Fruit fly (Drosophila melanogaster) whole organism, prepupa: Measurements from ENCODE around the gene chic.

Source experiments
- Blimp-1 ChIP-seq: fragments of 200-800 bp; sonication (Bioruptor generic); optimal IDR thresholded peaks from 3 replicates; lab custom pipeline; 2017; ENCODE audit warnings: missing biosample characterization, missing genetic modification characterization, mild to moderate bottlenecking, moderate library complexity, missing genetic modification reagents
- CG10631 ChIP-seq: fragments of 200-800 bp; sonication (Bioruptor generic); optimal IDR thresholded peaks from 2 replicates; lab custom pipeline; 2016; ENCODE audit warnings: missing biosample characterization, missing genetic modification characterization
- CG10669 ChIP-seq: fragments of 200-800 bp; sonication (Bioruptor generic); optimal IDR thresholded peaks from 3 replicates; lab custom pipeline; 2018; ENCODE audit warnings: missing biosample characterization, mild to moderate bottlenecking, missing genetic modification characterization, moderate library complexity
- CG11294 ChIP-seq: fragments of 200-800 bp; sonication (Bioruptor generic); IDR thresholded peaks from 2 replicates; pipeline ENCODE4 v1.3.6; 2022; ENCODE audit warnings: missing biosample characterization, missing genetic modification characterization
- CG11762 ChIP-seq: fragments of 200-800 bp; sonication (Bioruptor generic); optimal IDR thresholded peaks from 3 replicates; lab custom pipeline; 2016; ENCODE audit warnings: missing biosample characterization, missing genetic modification characterization; ENCODE audit not compliant: insufficient read depth
- CG11902 ChIP-seq: fragments of 200-800 bp; sonication (Bioruptor generic); optimal IDR thresholded peaks from 3 replicates; lab custom pipeline; 2016; ENCODE audit warnings: missing biosample characterization, missing genetic modification characterization
- CG15336 ChIP-seq: fragments of 200-800 bp; sonication (Bioruptor generic); IDR thresholded peaks from 2 replicates; pipeline ENCODE4 v1.3.6; 2022; ENCODE audit warnings: missing biosample characterization, missing genetic modification characterization
- CG31627 ChIP-seq: fragments of 200-800 bp; sonication (Bioruptor generic); optimal IDR thresholded peaks from 3 replicates; lab custom pipeline; 2016; ENCODE audit warnings: missing biosample characterization, missing genetic modification characterization
- CG32006 ChIP-seq: fragments of 200-800 bp; sonication (Bioruptor generic); optimal IDR thresholded peaks from 3 replicates; lab custom pipeline; 2017; ENCODE audit warnings: missing biosample characterization, mild to moderate bottlenecking, missing genetic modification characterization
- CG3919 ChIP-seq: fragments of 200-800 bp; sonication (Bioruptor generic); optimal IDR thresholded peaks from 3 replicates; lab custom pipeline; 2016; ENCODE audit warnings: missing biosample characterization, missing genetic modification characterization
- CG4318 ChIP-seq: fragments of 200-800 bp; sonication (Bioruptor generic); optimal IDR thresholded peaks from 3 replicates; lab custom pipeline; 2017; ENCODE audit warnings: missing biosample characterization, mild to moderate bottlenecking, missing genetic modification characterization
- CG6163 ChIP-seq: fragments of 200-800 bp; sonication (Bioruptor generic); IDR thresholded peaks from 3 replicates; pipeline ENCODE4 v1.3.6; 2022; ENCODE audit warnings: missing biosample characterization, missing genetic modification characterization
- CG6276 ChIP-seq: fragments of 200-800 bp; sonication (Bioruptor generic); optimal IDR thresholded peaks from 2 replicates; lab custom pipeline; 2017; ENCODE audit warnings: missing biosample characterization, mild to moderate bottlenecking, missing genetic modification characterization
- CG6792 ChIP-seq: fragments of 200-800 bp; sonication (Bioruptor generic); optimal IDR thresholded peaks from 3 replicates; lab custom pipeline; 2016; ENCODE audit warnings: missing biosample characterization, missing genetic modification characterization
- CG7368 ChIP-seq: fragments of 200-800 bp; sonication (Bioruptor generic); optimal IDR thresholded peaks from 3 replicates; lab custom pipeline; 2016; ENCODE audit warnings: missing biosample characterization, missing genetic modification characterization
- CG8119 ChIP-seq: fragments of 200-800 bp; sonication (Bioruptor generic); IDR thresholded peaks from 3 replicates; pipeline ENCODE4 v1.3.6; 2022; ENCODE audit warnings: missing biosample characterization, missing genetic modification characterization
- CG8319 ChIP-seq: fragments of 200-800 bp; sonication (Bioruptor generic); optimal IDR thresholded peaks from 3 replicates; lab custom pipeline; 2016; ENCODE audit warnings: missing biosample characterization, missing genetic modification characterization
- CG8632 ChIP-seq: fragments of 200-800 bp; sonication (Bioruptor generic); optimal IDR thresholded peaks from 3 replicates; lab custom pipeline; 2016; ENCODE audit warnings: missing biosample characterization, missing genetic modification characterization
- Eip75B ChIP-seq: fragments of 200-800 bp; sonication (Bioruptor generic); optimal IDR thresholded peaks from 3 replicates; lab custom pipeline; 2016; ENCODE audit warnings: missing biosample characterization, missing genetic modification characterization
- Eip78C ChIP-seq: fragments of 200-800 bp; sonication (Bioruptor generic); peaks from one replicate; lab custom pipeline; 2016; ENCODE audit warnings: missing biosample characterization, missing genetic modification characterization
- Ets21C ChIP-seq: fragments of 200-800 bp; sonication (Bioruptor generic); optimal IDR thresholded peaks from 3 replicates; lab custom pipeline; 2016; ENCODE audit warnings: missing biosample characterization, missing genetic modification characterization
- Ets96B ChIP-seq: fragments of 200-800 bp; optimal IDR thresholded peaks from 2 replicates; lab custom pipeline; 2019; ENCODE audit warnings: missing biosample characterization, mild to moderate bottlenecking, missing genetic modification characterization, moderate library complexity
- Gug ChIP-seq: fragments of 200-800 bp; sonication (Bioruptor generic); IDR thresholded peaks from 2 replicates; pipeline ENCODE4 v1.3.6; 2022; ENCODE audit warnings: missing biosample characterization, missing genetic modification characterization
- Hr38 ChIP-seq: sonication (Bioruptor generic); optimal IDR thresholded peaks from 2 replicates; lab custom pipeline; 2016; ENCODE audit warnings: missing biosample characterization, missing genetic modification characterization
- Hr39 ChIP-seq: fragments of 200-800 bp; sonication (Bioruptor generic); optimal IDR thresholded peaks from 2 replicates; lab custom pipeline; 2016; ENCODE audit warnings: missing biosample characterization, missing genetic modification characterization
- Lpt ChIP-seq: fragments of 200-800 bp; sonication (Bioruptor generic); optimal IDR thresholded peaks from 3 replicates; lab custom pipeline; 2016; ENCODE audit warnings: missing biosample characterization, missing genetic modification characterization
- Smox ChIP-seq: fragments of 200-800 bp; sonication (Bioruptor generic); optimal IDR thresholded peaks from 3 replicates; lab custom pipeline; 2016; ENCODE audit warnings: missing biosample characterization, missing genetic modification characterization
- Sox102F ChIP-seq: fragments of 200-800 bp; sonication (Bioruptor generic); optimal IDR thresholded peaks from 2 replicates; lab custom pipeline; 2016; ENCODE audit warnings: missing biosample characterization, mild to moderate bottlenecking, missing genetic modification characterization
- Sox15 ChIP-seq: fragments of 200-800 bp; sonication (Bioruptor generic); optimal IDR thresholded peaks from 3 replicates; lab custom pipeline; 2016; ENCODE audit warnings: missing biosample characterization, missing genetic modification characterization
- achi ChIP-seq: fragments of 200-800 bp; sonication (Bioruptor generic); optimal IDR thresholded peaks from 3 replicates; lab custom pipeline; 2016; ENCODE audit warnings: missing biosample characterization, missing genetic modification characterization
- acj6 ChIP-seq: fragments of 200-800 bp; sonication (Bioruptor generic); optimal IDR thresholded peaks from 3 replicates; lab custom pipeline; 2016; ENCODE audit warnings: missing biosample characterization, missing genetic modification characterization
- cyc ChIP-seq: fragments of 200-800 bp; sonication (Bioruptor generic); optimal IDR thresholded peaks from 3 replicates; lab custom pipeline; 2016; ENCODE audit warnings: missing biosample characterization, missing genetic modification characterization
- eg ChIP-seq: fragments of 200-800 bp; sonication (Bioruptor generic); IDR thresholded peaks from 3 replicates; pipeline ENCODE4 v1.3.6; 2022; ENCODE audit warnings: missing biosample characterization, missing genetic modification characterization
- esn ChIP-seq: fragments of 200-800 bp; sonication (Bioruptor generic); optimal IDR thresholded peaks from 2 replicates; lab custom pipeline; 2016; ENCODE audit warnings: missing biosample characterization, mild to moderate bottlenecking, missing genetic modification characterization, moderate library complexity
- fd85E ChIP-seq: fragments of 200-800 bp; sonication (Bioruptor generic); optimal IDR thresholded peaks from 3 replicates; lab custom pipeline; 2016; ENCODE audit warnings: missing biosample characterization, missing genetic modification characterization
- fkh ChIP-seq: fragments of 200-800 bp; sonication (Bioruptor generic); optimal IDR thresholded peaks from 3 replicates; lab custom pipeline; 2017; ENCODE audit warnings: missing biosample characterization, mild to moderate bottlenecking, missing genetic modification characterization, moderate library complexity
- lz ChIP-seq: fragments of 200-800 bp; sonication (Bioruptor generic); optimal IDR thresholded peaks from 3 replicates; lab custom pipeline; 2016; ENCODE audit warnings: missing biosample characterization, missing genetic modification characterization
- net ChIP-seq: fragments of 200-800 bp; sonication (Bioruptor generic); optimal IDR thresholded peaks from 3 replicates; lab custom pipeline; 2016; ENCODE audit warnings: missing biosample characterization, missing genetic modification characterization
- pdm3 ChIP-seq: fragments of 200-800 bp; sonication (Bioruptor generic); optimal IDR thresholded peaks from 3 replicates; lab custom pipeline; 2016; ENCODE audit warnings: missing biosample characterization, missing genetic modification characterization
- salr ChIP-seq, 2 experiments: fragments of 200-800 bp; sonication (Bioruptor generic); optimal IDR thresholded peaks; 3 replicates each; lab custom pipeline; 2016 to 2018; ENCODE audit warnings: missing biosample characterization in 2 of 2, missing genetic modification characterization in 2 of 2, mild to moderate bottlenecking in 1 of 2
- spab ChIP-seq: fragments of 200-800 bp; sonication (Bioruptor generic); optimal IDR thresholded peaks from 2 replicates; lab custom pipeline; 2017; ENCODE audit warnings: missing biosample characterization, mild to moderate bottlenecking, missing genetic modification characterization, missing genetic modification reagents
- ss ChIP-seq, 2 experiments: fragments of 200-800 bp; sonication (Bioruptor generic); optimal IDR thresholded peaks; 2 replicates in 1 of 2; 3 replicates in 1 of 2; lab custom pipeline; 2017 to 2018; ENCODE audit warnings: mild to moderate bottlenecking in 2 of 2, missing biosample characterization in 2 of 2, missing genetic modification characterization in 2 of 2, moderate library complexity in 1 of 2
- svp ChIP-seq: fragments of 200-800 bp; sonication (Bioruptor generic); peaks from one replicate; lab custom pipeline; 2016; ENCODE audit warnings: missing biosample characterization, missing genetic modification characterization
- topi ChIP-seq: fragments of 200-800 bp; sonication (Bioruptor generic); optimal IDR thresholded peaks from 3 replicates; lab custom pipeline; 2016; ENCODE audit warnings: missing biosample characterization, missing genetic modification characterization
- vri ChIP-seq: fragments of 200-800 bp; sonication (Bioruptor generic); optimal IDR thresholded peaks from 3 replicates; lab custom pipeline; 2016; ENCODE audit warnings: missing biosample characterization, mild to moderate bottlenecking, missing genetic modification characterization

chic gene

DNA sequence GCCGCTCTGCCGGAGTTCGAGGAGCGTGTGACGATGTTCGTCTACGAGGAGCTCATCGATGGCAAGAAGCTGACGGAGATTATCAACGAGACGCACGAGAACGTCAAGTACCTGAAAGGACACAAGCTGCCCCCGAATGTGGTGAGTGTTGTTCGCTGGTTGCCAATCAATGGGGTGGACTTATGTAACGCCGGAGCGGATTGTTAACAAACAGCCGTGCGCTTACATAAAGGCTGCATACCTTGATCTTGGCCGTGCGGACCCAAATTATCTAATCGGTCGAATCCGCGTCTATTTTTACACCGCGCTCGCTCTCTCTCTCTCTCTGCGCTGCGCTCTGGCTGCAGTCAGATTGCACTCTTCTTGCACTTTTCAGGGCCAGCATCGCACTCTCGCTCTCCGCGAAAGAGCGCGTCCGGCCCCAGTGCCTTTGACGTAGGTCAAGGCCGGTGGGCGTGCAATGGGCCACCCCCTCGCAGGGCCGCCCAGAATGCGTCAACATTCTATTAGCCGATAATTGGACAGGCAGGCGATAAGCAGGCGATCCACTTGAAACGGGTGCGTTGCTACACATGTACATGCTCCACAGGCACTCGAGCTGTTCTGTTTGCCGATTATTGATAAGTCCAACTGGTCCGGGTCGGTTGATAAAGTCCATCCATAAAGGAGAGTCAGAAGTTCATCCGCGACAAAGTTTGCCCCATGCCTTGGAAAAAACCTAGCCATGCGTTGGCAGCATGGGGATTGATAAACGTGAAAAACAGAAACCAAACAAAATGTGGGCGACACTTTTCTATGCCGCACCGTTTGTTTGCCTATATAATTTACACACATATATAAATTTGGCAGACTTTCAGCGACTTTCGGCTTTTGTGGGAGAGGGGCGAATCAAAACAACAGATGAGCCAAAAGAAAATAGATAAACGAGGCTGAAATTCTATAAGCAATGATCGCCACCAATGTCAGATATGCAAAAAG is 36.2 kb downstream of the chic start (continued):
- TF ChIP-seq fd85E (GFP tag; lab: Kevin White, UChicago) = no peak
- TF ChIP-seq svp (GFP tag; lab: Kevin White, UChicago) = peak; percentile 99
- TF ChIP-seq CG31627 (GFP tag; lab: Kevin White, UChicago) = no peak
- TF ChIP-seq CG10669 = no peak
- no peak for TF ChIP-seq achi (GFP tag; lab: Kevin White, UChicago)
- peak; percentile 74 for TF ChIP-seq fkh
- no peak for TF ChIP-seq pdm3
- no peak for TF ChIP-seq Blimp-1 (GFP tag; lab: Kevin White, UChicago)
- no peak for TF ChIP-seq CG10631
- TF ChIP-seq CG6276 (GFP tag; lab: Kevin White, UChicago) = no peak
- TF ChIP-seq, all 60 proteins: peak for 12

DNA sequence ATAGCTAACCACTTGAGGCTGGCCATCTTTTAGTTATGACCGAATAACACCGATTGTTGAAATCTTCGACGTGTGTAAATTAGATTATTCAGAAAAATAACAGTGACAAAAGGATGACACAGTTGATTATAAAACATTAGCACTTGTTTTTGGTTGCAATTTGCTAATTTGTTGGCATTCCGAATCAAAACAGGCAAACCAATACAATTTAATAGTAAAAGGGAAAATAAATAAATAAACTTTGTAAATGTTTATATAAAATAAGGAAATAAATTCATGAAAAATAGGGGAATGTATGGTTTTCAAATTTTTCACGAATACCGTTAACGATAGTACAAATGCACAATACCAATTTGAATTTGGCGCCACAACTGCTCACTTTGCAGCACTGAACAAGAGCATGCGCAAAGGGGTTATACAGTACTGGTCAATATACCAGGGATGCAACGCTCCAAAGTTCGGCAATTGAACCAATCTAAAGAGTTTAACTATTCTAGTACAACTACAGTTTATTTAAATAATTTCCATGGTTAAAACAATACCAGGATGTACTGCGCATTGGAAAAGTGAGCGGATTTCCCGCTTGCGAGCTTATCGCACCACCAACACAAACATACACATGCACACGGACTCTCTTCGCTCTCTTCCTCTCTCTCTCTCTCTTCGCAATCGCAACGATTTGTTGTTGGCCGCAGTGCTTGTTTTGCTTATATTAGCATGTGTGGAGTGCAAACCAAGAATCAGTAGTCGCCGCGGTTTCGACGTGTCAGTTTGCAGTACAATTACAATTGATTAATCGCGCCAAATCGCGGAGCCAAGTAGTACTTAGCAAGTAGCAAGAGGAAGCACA is 37.4 kb downstream of the chic start, which contains the start of the genes Sfp26Ad and Gpdh1:
Gene Sfp26Ad (minus strand): TSS at position 76 of the 850 bp plus-strand sequence.
Gene Gpdh1 (plus strand): TSS at position 415 of the 850 bp plus-strand sequence.
- TF ChIP-seq CG11294 (GFP tag; lab: Robert Waterston, UW) = no peak
- TF ChIP-seq Ets96B = peak; percentile 52
- TF ChIP-seq CG11762 (GFP tag; lab: Kevin White, UChicago) = peak; percentile 36
- TF ChIP-seq Sox15 = peak; percentile 19
- TF ChIP-seq Eip78C (GFP tag; lab: Kevin White, UChicago) = peak; percentile 86
- TF ChIP-seq Hr38 (GFP tag; lab: Kevin White, UChicago) = no peak
- TF ChIP-seq eg = peak; percentile 39; the same call in 2 of the 3 replicates
- peak; percentile 66 for TF ChIP-seq achi (GFP tag; lab: Kevin White, UChicago)
- TF ChIP-seq CG31627 (GFP tag; lab: Kevin White, UChicago) = peak; percentile 75
- TF ChIP-seq CG10669 = peak; percentile 52
- TF ChIP-seq CG6163 (GFP tag; lab: Robert Waterston, UW) = peak; percentile 67
- peak; percentile 71 for TF ChIP-seq CG8119
- peak; percentile 62 for TF ChIP-seq net (GFP tag; lab: Kevin White, UChicago)
- peak; percentile 75 for TF ChIP-seq Hr39 (GFP tag; lab: Kevin White, UChicago)
- TF ChIP-seq CG32006 (GFP tag; lab: Kevin White, UChicago) = peak; percentile 58
- TF ChIP-seq vri = peak; percentile 90
- TF ChIP-seq CG15336 (GFP tag; lab: Robert Waterston, UW) = peak; percentile 62
- TF ChIP-seq svp (GFP tag; lab: Kevin White, UChicago) = peak; percentile 82
- TF ChIP-seq CG3919 (GFP tag; lab: Kevin White, UChicago) = peak; percentile 83
- TF ChIP-seq Ets21C (GFP tag; lab: Kevin White, UChicago) = peak; percentile 71
- peak; percentile 74 for TF ChIP-seq topi
- peak; percentile 64 for TF ChIP-seq CG8632 (GFP tag; lab: Kevin White, UChicago)
- no peak for TF ChIP-seq Gug (GFP tag; lab: Robert Waterston, UW)
- TF ChIP-seq cyc (GFP tag; lab: Kevin White, UChicago) = peak; percentile 81
- peak; percentile 77 to 79 for TF ChIP-seq ss (GFP tag; optimal IDR thresholded peaks at IDR 0.05; lab: Kevin White, UChicago)
- TF ChIP-seq CG6792 (GFP tag; lab: Kevin White, UChicago) = peak; percentile 71
- no peak for TF ChIP-seq CG4318 (GFP tag; lab: Kevin White, UChicago)
- peak in 1 of 2 experiments; percentile 49 for TF ChIP-seq salr (GFP tag; optimal IDR thresholded peaks at IDR 0.05; lab: Kevin White, UChicago)
- peak; percentile 82 for TF ChIP-seq esn (GFP tag; lab: Kevin White, UChicago)
- no peak for TF ChIP-seq spab (GFP tag; lab: Kevin White, UChicago)
- TF ChIP-seq Sox102F (GFP tag; lab: Kevin White, UChicago) = peak; percentile 79
- TF ChIP-seq CG11902 = peak; percentile 62
- TF ChIP-seq lz (GFP tag; lab: Kevin White, UChicago) = peak; percentile 81
- peak; percentile 58 for TF ChIP-seq Eip75B
- TF ChIP-seq CG7368 (GFP tag; lab: Kevin White, UChicago) = peak; percentile 59
- peak; percentile 61 for TF ChIP-seq fkh
- TF ChIP-seq CG8319 (GFP tag; lab: Kevin White, UChicago) = peak; percentile 38
- peak; percentile 56 for TF ChIP-seq Lpt
- peak; percentile 54 for TF ChIP-seq acj6 (GFP tag; lab: Kevin White, UChicago)
- TF ChIP-seq Smox (GFP tag; lab: Kevin White, UChicago) = peak; percentile 77
